Worm (Caenorhabditis elegans) whole organism, mixed stage, embryonic: Measurements from ENCODE around the gene hda-11.
A peak's percentile ranks its signal among the peaks of the same experiment; 100 is the strongest.

Experiments used
- blmp-1 ChIP-seq: fragments of 150-350 bp; optimal IDR thresholded peaks from 2 replicates; lab custom pipeline; 2014; ENCODE audit warnings: missing biosample characterization, missing genetic modification characterization
- ceh-39 ChIP-seq: fragments of 150-350 bp; optimal IDR thresholded peaks from 2 replicates; lab custom pipeline; 2014; ENCODE audit warnings: missing biosample characterization, missing genetic modification characterization
- ceh-43 ChIP-seq: fragments of 200-800 bp; sonication (Bioruptor generic); optimal IDR thresholded peaks from 2 replicates; lab custom pipeline; 2018; ENCODE audit warnings: mild to moderate bottlenecking, missing genetic modification characterization, moderate library complexity, missing compliant biosample characterization
- ceh-83 ChIP-seq: fragments of 200-800 bp; sonication (Bioruptor generic); optimal IDR thresholded peaks from 2 replicates; lab custom pipeline; 2018; ENCODE audit warnings: mild to moderate bottlenecking, missing genetic modification characterization, missing compliant biosample characterization
- ces-1 ChIP-seq: fragments of 150-350 bp; optimal IDR thresholded peaks from 2 replicates; lab custom pipeline; 2014; ENCODE audit warnings: missing biosample characterization, missing genetic modification reagents, missing genetic modification characterization
- drap-1 ChIP-seq: fragments of 200-800 bp; sonication (Bioruptor generic); optimal IDR thresholded peaks from 3 replicates; lab custom pipeline; 2018; ENCODE audit warnings: mild to moderate bottlenecking, missing genetic modification characterization, missing compliant biosample characterization
- elt-1 ChIP-seq: sonication (generic microtip); optimal IDR thresholded peaks from 2 replicates; lab custom pipeline; 2017; ENCODE audit warnings: missing genetic modification characterization, mild to moderate bottlenecking, missing compliant biosample characterization, antibody characterized with exemption, moderate library complexity, borderline replicate concordance; ENCODE audit not compliant: insufficient read depth
- elt-3 ChIP-seq: fragments of 150-350 bp; optimal IDR thresholded peaks from 2 replicates; lab custom pipeline; 2014; ENCODE audit warnings: missing biosample characterization, missing genetic modification characterization
- flh-1 ChIP-seq: fragments of 200-800 bp; sonication (Bioruptor generic); optimal IDR thresholded peaks from 2 replicates; lab custom pipeline; 2018; ENCODE audit warnings: mild to moderate bottlenecking, missing genetic modification characterization, moderate library complexity, missing compliant biosample characterization
- ham-2 ChIP-seq: fragments of 200-800 bp; sonication (Bioruptor generic); optimal IDR thresholded peaks from 2 replicates; lab custom pipeline; 2018; ENCODE audit warnings: mild to moderate bottlenecking, missing genetic modification characterization, missing compliant biosample characterization
- hlh-1 ChIP-seq: fragments of 150-350 bp; optimal IDR thresholded peaks from 2 replicates; lab custom pipeline; 2014; ENCODE audit warnings: missing biosample characterization, missing genetic modification reagents, missing genetic modification characterization
- lin-13 ChIP-seq: fragments of 150-350 bp; optimal IDR thresholded peaks from 2 replicates; lab custom pipeline; 2014; ENCODE audit warnings: missing biosample characterization, missing genetic modification characterization
- lin-32 ChIP-seq: fragments of 200-800 bp; sonication (Bioruptor generic); optimal IDR thresholded peaks from 2 replicates; lab custom pipeline; 2018; ENCODE audit warnings: mild to moderate bottlenecking, missing genetic modification characterization, missing compliant biosample characterization
- lsy-2 ChIP-seq: fragments of 150-350 bp; optimal IDR thresholded peaks from 2 replicates; lab custom pipeline; 2014; ENCODE audit warnings: missing biosample characterization, missing genetic modification characterization
- nhr-12 ChIP-seq: fragments of 150-350 bp; optimal IDR thresholded peaks from 2 replicates; lab custom pipeline; 2014; ENCODE audit warnings: missing biosample characterization, missing genetic modification characterization
- nhr-2 ChIP-seq: fragments of 150-350 bp; optimal IDR thresholded peaks from 2 replicates; lab custom pipeline; 2014; ENCODE audit warnings: missing biosample characterization, missing genetic modification characterization
- nhr-28 ChIP-seq: fragments of 150-350 bp; optimal IDR thresholded peaks from 2 replicates; lab custom pipeline; 2014; ENCODE audit warnings: missing biosample characterization, missing genetic modification characterization
- nhr-76 ChIP-seq: sonication (generic microtip); optimal IDR thresholded peaks from 2 replicates; lab custom pipeline; 2017; ENCODE audit warnings: missing biosample characterization, missing genetic modification characterization
- pha-4 ChIP-seq: fragments of 150-350 bp; optimal IDR thresholded peaks from 2 replicates; lab custom pipeline; 2018; ENCODE audit warnings: missing biosample characterization, missing genetic modification reagents, missing genetic modification characterization
- sem-2 ChIP-seq: fragments of 200-800 bp; sonication (Bioruptor generic); optimal IDR thresholded peaks from 2 replicates; lab custom pipeline; 2018; ENCODE audit warnings: mild to moderate bottlenecking, missing genetic modification characterization, missing compliant biosample characterization
- snpc-4 ChIP-seq: fragments of 150-350 bp; optimal IDR thresholded peaks from 2 replicates; lab custom pipeline; 2014; ENCODE audit warnings: missing biosample characterization, missing genetic modification characterization
- sptf-1 ChIP-seq: sonication (generic microtip); optimal IDR thresholded peaks from 2 replicates; lab custom pipeline; 2017; ENCODE audit warnings: mild to moderate bottlenecking, missing genetic modification characterization, moderate library complexity, missing compliant biosample characterization
- unc-120 ChIP-seq: sonication (generic microtip); optimal IDR thresholded peaks from 2 replicates; lab custom pipeline; 2017; ENCODE audit warnings: missing genetic modification characterization, missing compliant biosample characterization; ENCODE audit not compliant: poor library complexity, severe bottlenecking
- unc-39 ChIP-seq: fragments of 150-350 bp; optimal IDR thresholded peaks from 2 replicates; lab custom pipeline; 2014; ENCODE audit warnings: missing biosample characterization, missing genetic modification characterization
- unc-62 ChIP-seq: fragments of 150-350 bp; optimal IDR thresholded peaks from 2 replicates; lab custom pipeline; 2014; ENCODE audit warnings: missing biosample characterization, missing genetic modification reagents, missing genetic modification characterization
- zip-8 ChIP-seq: fragments of 150-350 bp; optimal IDR thresholded peaks from 2 replicates; lab custom pipeline; 2014; ENCODE audit warnings: missing biosample characterization, missing genetic modification characterization
- ztf-11 ChIP-seq: fragments of 150-350 bp; optimal IDR thresholded peaks from 2 replicates; lab custom pipeline; 2014; ENCODE audit warnings: missing biosample characterization, missing genetic modification characterization

Gene hda-11

ce11 chrV:10514271-10514670 lies 11.7 kb upstream of the hda-11 start, which contains the start of gene dmsr-8:
Gene dmsr-8 (minus strand): TSS chrV:10514371.
- TF ChIP-seq sptf-1 (no peak), ztf-11 (tag; lab: Kevin White, UChicago) (no peak), nhr-2 (tag; lab: Kevin White, UChicago) (no peak), ham-2 (GFP tag; lab: Kevin White, UChicago) (no peak), unc-39 (tag; lab: Kevin White, UChicago) (no peak), elt-3 (tag; lab: Kevin White, UChicago) (no peak), sem-2 (no peak), nhr-76 (tag; lab: Kevin White, UChicago) (no peak), ceh-83 (GFP tag; lab: Kevin White, UChicago) (no peak), unc-120 (tag; lab: Kevin White, UChicago) (no peak)

ce11 chrV:10516702-10517101 lies 9.3 kb upstream of the hda-11 start:
- TF ChIP-seq ces-1, result peak; percentile 48
- no peak for TF ChIP-seq blmp-1 (tag; lab: Kevin White, UChicago)

- TF ChIP-seq elt-1 (tag; lab: Kevin White, UChicago) (no peak), zip-8 (tag; lab: Kevin White, UChicago) (no peak), ztf-11 (tag; lab: Kevin White, UChicago) (no peak), pha-4 (no peak), lin-32 (GFP tag; lab: Kevin White, UChicago) (no peak), nhr-76 (tag; lab: Kevin White, UChicago) (no peak), ceh-83 (GFP tag; lab: Kevin White, UChicago) (no peak), blmp-1 (tag; lab: Kevin White, UChicago) (no peak), drap-1 (GFP tag; lab: Kevin White, UChicago) (no peak), snpc-4 (tag; lab: Kevin White, UChicago) (no peak), flh-1 (GFP tag; lab: Kevin White, UChicago) (no peak), unc-62 (GFP tag; lab: Kevin White, UChicago) (no peak), hlh-1 (tag; lab: Kevin White, UChicago) (no peak), nhr-12 (tag; lab: Kevin White, UChicago) (no peak), nhr-28 (tag; lab: Kevin White, UChicago) (no peak)
Observed at ce11 chrV:10528500-10528899, 2.5 kb downstream of the hda-11 start, which contains the start of gene F25D1.3. Gene F25D1.3 (plus strand): TSS chrV:10528724.

- TF ChIP-seq lin-13 (tag; lab: Kevin White, UChicago), result no peak
- no peak for TF ChIP-seq lsy-2 (tag; lab: Kevin White, UChicago)
- no peak for TF ChIP-seq sem-2
- no peak for TF ChIP-seq ztf-11 (tag; lab: Kevin White, UChicago)
- TF ChIP-seq ceh-43 (GFP tag; lab: Kevin White, UChicago), result no peak
- no peak for TF ChIP-seq snpc-4 (tag; lab: Kevin White, UChicago)
- TF ChIP-seq blmp-1 (tag; lab: Kevin White, UChicago), result no peak
- TF ChIP-seq sptf-1, result no peak
- no peak for TF ChIP-seq drap-1 (GFP tag; lab: Kevin White, UChicago)
- no peak for TF ChIP-seq ham-2 (GFP tag; lab: Kevin White, UChicago)
- TF ChIP-seq elt-1 (tag; lab: Kevin White, UChicago), result no peak
- no peak for TF ChIP-seq unc-39 (tag; lab: Kevin White, UChicago)
- TF ChIP-seq unc-120 (tag; lab: Kevin White, UChicago), result no peak
- no peak for TF ChIP-seq ceh-83 (GFP tag; lab: Kevin White, UChicago)
- no peak for TF ChIP-seq ceh-39 (tag; lab: Kevin White, UChicago)
Observed at ce11 chrV:10529600-10529999, 3.6 kb downstream of the hda-11 start.

- TF ChIP-seq ham-2 (GFP tag; lab: Kevin White, UChicago), result no peak
Observed at ce11 chrV:10532725-10533124, 6.7 kb downstream of the hda-11 start, which contains the start of gene txt-10. Gene txt-10 (minus strand): TSS chrV:10532825.

- TF ChIP-seq unc-39 (tag; lab: Kevin White, UChicago), result no peak
- peak; percentile 6 for TF ChIP-seq sptf-1
Observed at ce11 chrV:10535325-10535724, 9.3 kb downstream of the hda-11 start.
